Fruit fly (Drosophila melanogaster): ENCODE measurements around the gene SKIP.

SKIP gene

dm6 chr3R:22158243-22158642, 24.6 kb downstream of the SKIP start:
- TF ChIP-seq CG9705 (GFP tag; optimal IDR thresholded peaks at IDR 0.05) (no peak), Dfd (GFP tag; optimal IDR thresholded peaks at IDR 0.05) (no peak), sage (GFP tag; optimal IDR thresholded peaks at IDR 0.05) (no peak), dsf (GFP tag; optimal IDR thresholded peaks at IDR 0.05; ENCODE audit: borderline replicate concordance) (no peak), h (GFP tag; optimal IDR thresholded peaks at IDR 0.05) (no peak), dmrt93B (GFP tag; optimal IDR thresholded peaks at IDR 0.05) (no peak)

DNA sequence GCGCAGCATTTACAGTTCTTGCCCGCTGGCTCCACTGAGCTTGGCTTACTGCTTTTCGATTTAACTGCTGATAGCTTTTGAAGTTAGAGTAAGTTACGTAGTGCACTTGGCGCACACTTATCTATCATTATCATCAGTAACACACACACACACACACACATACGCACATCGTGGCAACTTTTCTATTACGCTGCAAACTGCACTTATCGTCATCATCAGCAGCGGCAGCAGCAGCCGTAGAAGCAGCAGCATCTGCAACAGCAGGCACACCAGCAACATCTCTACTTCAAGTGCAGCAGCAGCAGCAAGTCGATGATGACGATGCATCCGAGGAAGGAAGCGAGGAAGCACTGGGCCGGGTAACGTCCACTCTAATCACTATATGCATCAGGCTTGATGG, 25.1 kb downstream of the SKIP start:
- peak; percentile 58 for TF ChIP-seq Dfd (GFP tag; optimal IDR thresholded peaks at IDR 0.05)
- no peak for TF ChIP-seq fru (GFP tag; optimal IDR thresholded peaks at IDR 0.05)

- TF ChIP-seq fru (GFP tag; optimal IDR thresholded peaks at IDR 0.05) (no peak), Jra (GFP tag; optimal IDR thresholded peaks at IDR 0.05) (no peak)
Measured at dm6 chr3R:22161613-22162409, 28.2 kb downstream of the SKIP start.

dm6 chr3R:22163258-22163805, 29.7 kb downstream of the SKIP start:
- TF ChIP-seq N (GFP tag; optimal IDR thresholded peaks at IDR 0.05) = no peak
- peak; percentile 34 for TF ChIP-seq HLH106 (tag; optimal IDR thresholded peaks at IDR 0.05)
- peak; percentile 22 for TF ChIP-seq OdsH (GFP tag; optimal IDR thresholded peaks at IDR 0.05)
- TF ChIP-seq foxo (GFP tag; optimal IDR thresholded peaks at IDR 0.05) = peak in 1 of 2 experiments; percentile 23
- TF ChIP-seq Sp1 (GFP tag; optimal IDR thresholded peaks at IDR 0.05) = peak; percentile 28
- peak; percentile 22 for TF ChIP-seq woc (GFP tag; optimal IDR thresholded peaks at IDR 0.05)
- TF ChIP-seq dmrt93B (GFP tag; optimal IDR thresholded peaks at IDR 0.05) = no peak
- TF ChIP-seq psq (GFP tag; optimal IDR thresholded peaks at IDR 0.05) = no peak
- TF ChIP-seq h (GFP tag; optimal IDR thresholded peaks at IDR 0.05) = peak; percentile 46
- no peak for TF ChIP-seq jim (GFP tag; optimal IDR thresholded peaks at IDR 0.05)
- TF ChIP-seq Jra (GFP tag; optimal IDR thresholded peaks at IDR 0.05) = no peak
- no peak for TF ChIP-seq dl (GFP tag; optimal IDR thresholded peaks at IDR 0.05; ENCODE audit: insufficient read depth in 1 of 2, partially characterized antibody in 2 of 2)
- peak; percentile 24 for TF ChIP-seq ey (GFP tag; optimal IDR thresholded peaks at IDR 0.05)
- no peak for TF ChIP-seq br (GFP tag; optimal IDR thresholded peaks at IDR 0.05)
- TF ChIP-seq fru (GFP tag; optimal IDR thresholded peaks at IDR 0.05) = peak; percentile 55

dm6 chr3R:22171576-22171975, 37.9 kb downstream of the SKIP start:
- TF ChIP-seq sv (GFP tag; optimal IDR thresholded peaks at IDR 0.05) = no peak
- TF ChIP-seq dl (GFP tag; optimal IDR thresholded peaks at IDR 0.05; ENCODE audit: insufficient read depth in 1 of 2, partially characterized antibody in 2 of 2) = no peak
- TF ChIP-seq foxo (GFP tag; optimal IDR thresholded peaks at IDR 0.05) = no peak
- no peak for TF ChIP-seq CrebA (GFP tag; optimal IDR thresholded peaks at IDR 0.05; ENCODE audit: borderline replicate concordance)
- no peak for TF ChIP-seq Rel (GFP tag; optimal IDR thresholded peaks at IDR 0.05)
- no peak for TF ChIP-seq Rel (tag; optimal IDR thresholded peaks at IDR 0.05)
- no peak for TF ChIP-seq woc (GFP tag; optimal IDR thresholded peaks at IDR 0.05)
- no peak for TF ChIP-seq CG32264 (GFP tag; optimal IDR thresholded peaks at IDR 0.05)
- TF ChIP-seq rgr (GFP tag; optimal IDR thresholded peaks at IDR 0.05) = no peak
- TF ChIP-seq GATAd (GFP tag; optimal IDR thresholded peaks at IDR 0.05) = no peak
- no peak for TF ChIP-seq dmrt93B (GFP tag; optimal IDR thresholded peaks at IDR 0.05)
- TF ChIP-seq Vsx2 (GFP tag; optimal IDR thresholded peaks at IDR 0.05; ENCODE audit: partially characterized antibody) = no peak
